Fruit fly (Drosophila melanogaster) whole organism, prepupa: ENCODE data around the gene mRpL22.

ENCODE experiments used
- CG1621 ChIP-seq: fragments of 200-800 bp; sonication (Bioruptor generic); optimal IDR thresholded peaks from 3 replicates; lab custom pipeline; 2018; ENCODE audit warnings: missing biosample characterization, mild to moderate bottlenecking, missing genetic modification characterization
- CG6854 ChIP-seq: fragments of 200-800 bp; sonication (Bioruptor generic); optimal IDR thresholded peaks from 2 replicates; lab custom pipeline; 2017; ENCODE audit warnings: missing biosample characterization, mild to moderate bottlenecking, missing genetic modification characterization
- CG8319 ChIP-seq: fragments of 200-800 bp; sonication (Bioruptor generic); optimal IDR thresholded peaks from 3 replicates; lab custom pipeline; 2016; ENCODE audit warnings: missing biosample characterization, missing genetic modification characterization
- Ets96B ChIP-seq: fragments of 200-800 bp; optimal IDR thresholded peaks from 2 replicates; lab custom pipeline; 2019; ENCODE audit warnings: missing biosample characterization, mild to moderate bottlenecking, missing genetic modification characterization, moderate library complexity
- Hr39 ChIP-seq: fragments of 200-800 bp; sonication (Bioruptor generic); optimal IDR thresholded peaks from 2 replicates; lab custom pipeline; 2016; ENCODE audit warnings: missing biosample characterization, missing genetic modification characterization
- Sox15 ChIP-seq: fragments of 200-800 bp; sonication (Bioruptor generic); optimal IDR thresholded peaks from 3 replicates; lab custom pipeline; 2016; ENCODE audit warnings: missing biosample characterization, missing genetic modification characterization
- dac ChIP-seq: fragments of 200-800 bp; sonication (Bioruptor generic); optimal IDR thresholded peaks from 2 replicates; lab custom pipeline; 2017; ENCODE audit warnings: missing biosample characterization, mild to moderate bottlenecking, missing genetic modification characterization
- spab ChIP-seq: fragments of 200-800 bp; sonication (Bioruptor generic); optimal IDR thresholded peaks from 2 replicates; lab custom pipeline; 2017; ENCODE audit warnings: missing biosample characterization, mild to moderate bottlenecking, missing genetic modification characterization, missing genetic modification reagents

DNA sequence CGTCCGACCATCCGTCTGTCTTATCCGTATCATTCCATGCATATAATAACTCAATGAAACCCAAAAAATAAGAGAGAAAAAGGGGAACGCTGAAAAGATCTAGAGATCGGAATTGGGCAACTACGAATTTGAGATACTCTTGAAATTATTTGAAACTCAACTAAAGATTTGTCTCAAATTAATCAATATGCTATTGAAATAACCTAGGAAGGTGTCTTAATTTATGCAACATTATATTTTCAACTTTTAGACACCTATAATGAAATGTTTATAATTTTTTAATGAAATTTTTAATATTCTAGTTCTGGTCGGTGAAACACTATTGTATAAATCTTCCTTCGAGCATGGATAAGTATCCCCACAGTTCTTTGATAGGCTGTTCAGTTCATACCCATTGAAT is 23.2 kb upstream of the mRpL22 start:
- TF ChIP-seq Hr39 (no peak), dac (GFP tag; lab: Kevin White, UChicago) (no peak), CG6854 (GFP tag; lab: Kevin White, UChicago) (no peak), CG1621 (tag; lab: Kevin White, UChicago) (no peak), Ets96B (no peak), Sox15 (GFP tag; lab: Kevin White, UChicago) (no peak), spab (GFP tag; lab: Kevin White, UChicago) (no peak), CG8319 (no peak)
